Fruit fly (Drosophila melanogaster) whole organism, embryonic: ENCODE data around the gene CG15034.

Experiments used
- B-H1 ChIP-seq: fragments of 200-800 bp; sonication (Bioruptor generic); IDR thresholded peaks from 3 replicates; pipeline ENCODE4 v1.3.6; 2022; ENCODE audit warnings: missing biosample characterization, missing genetic modification characterization
- B-H2 ChIP-seq: fragments of 200-800 bp; sonication (Bioruptor generic); optimal IDR thresholded peaks from 2 replicates; lab custom pipeline; 2018; ENCODE audit warnings: missing biosample characterization, mild to moderate bottlenecking, missing genetic modification characterization
- CG10979 ChIP-seq: fragments of 200-800 bp; sonication (Bioruptor generic); optimal IDR thresholded peaks from 2 replicates; lab custom pipeline; 2018; ENCODE audit warnings: missing biosample characterization, mild to moderate bottlenecking, missing genetic modification characterization, moderate library complexity
- CG1233 ChIP-seq: fragments of 200-800 bp; sonication (Bioruptor generic); optimal IDR thresholded peaks from 4 replicates; lab custom pipeline; 2018; ENCODE audit warnings: missing biosample characterization, mild to moderate bottlenecking, missing genetic modification characterization
- CG12942 ChIP-seq: fragments of 200-800 bp; sonication (Bioruptor generic); optimal IDR thresholded peaks from 3 replicates; lab custom pipeline; 2016; ENCODE audit warnings: missing biosample characterization, missing genetic modification characterization
- CG14965 ChIP-seq: fragments of 200-800 bp; sonication (Bioruptor generic); optimal IDR thresholded peaks from 2 replicates; lab custom pipeline; 2016; ENCODE audit warnings: missing biosample characterization, missing genetic modification characterization, borderline replicate concordance
- CG15073 ChIP-seq: fragments of 200-800 bp; sonication (Bioruptor generic); optimal IDR thresholded peaks from 2 replicates; lab custom pipeline; 2016; ENCODE audit warnings: missing biosample characterization, missing genetic modification characterization
- CG15269 ChIP-seq: fragments of 200-800 bp; sonication (Bioruptor generic); optimal IDR thresholded peaks from 2 replicates; lab custom pipeline; 2018; ENCODE audit warnings: missing biosample characterization, mild to moderate bottlenecking, missing genetic modification characterization, moderate library complexity
- CG1529 ChIP-seq: fragments of 200-800 bp; sonication (Bioruptor generic); optimal IDR thresholded peaks from 3 replicates; lab custom pipeline; 2018; ENCODE audit warnings: missing biosample characterization, missing genetic modification characterization
- CG1602 ChIP-seq: fragments of 200-800 bp; sonication (Bioruptor generic); optimal IDR thresholded peaks from 3 replicates; lab custom pipeline; 2016; ENCODE audit warnings: missing biosample characterization, missing genetic modification characterization
- CG16779 ChIP-seq: fragments of 200-800 bp; sonication (Bioruptor generic); IDR thresholded peaks from 2 replicates; pipeline ENCODE4 v1.3.6; 2022; ENCODE audit warnings: missing biosample characterization, missing genetic modification characterization
- CG17328 ChIP-seq: fragments of 200-800 bp; sonication (Bioruptor generic); IDR thresholded peaks from 2 replicates; pipeline ENCODE4 v1.3.6; 2022; ENCODE audit warnings: missing biosample characterization, missing genetic modification characterization
- CG17568 ChIP-seq: fragments of 200-800 bp; sonication (Bioruptor generic); optimal IDR thresholded peaks from 2 replicates; lab custom pipeline; 2018; ENCODE audit warnings: missing biosample characterization, mild to moderate bottlenecking, missing genetic modification characterization, moderate library complexity
- CG18011 ChIP-seq: fragments of 200-800 bp; sonication (Bioruptor generic); optimal IDR thresholded peaks from 2 replicates; lab custom pipeline; 2017; ENCODE audit warnings: missing biosample characterization, missing genetic modification characterization, mild to moderate bottlenecking, moderate library complexity, missing genotype
- CG1832 ChIP-seq: fragments of 200-800 bp; sonication (Bioruptor generic); optimal IDR thresholded peaks from 2 replicates; lab custom pipeline; 2017; ENCODE audit warnings: missing biosample characterization, mild to moderate bottlenecking, missing genetic modification characterization, inconsistent platforms
- CG18599 ChIP-seq: fragments of 200-800 bp; sonication (Bioruptor generic); optimal IDR thresholded peaks from 3 replicates; lab custom pipeline; 2017; ENCODE audit warnings: missing biosample characterization, missing genetic modification characterization, mild to moderate bottlenecking, moderate library complexity, missing genetic modification reagents
- CG2678 ChIP-seq: fragments of 200-800 bp; sonication (Bioruptor generic); optimal IDR thresholded peaks from 3 replicates; lab custom pipeline; 2019; ENCODE audit warnings: missing biosample characterization, mild to moderate bottlenecking, missing genetic modification characterization, moderate library complexity
- CG2875 ChIP-seq: fragments of 200-800 bp; sonication (Bioruptor generic); optimal IDR thresholded peaks from 2 replicates; lab custom pipeline; 2017; ENCODE audit warnings: missing biosample characterization, mild to moderate bottlenecking, missing genetic modification characterization, missing genetic modification reagents
- CG31441 ChIP-seq: fragments of 200-800 bp; sonication (Bioruptor generic); IDR thresholded peaks from 2 replicates; pipeline ENCODE4 v1.3.6; 2022; ENCODE audit warnings: missing biosample characterization, missing genetic modification characterization
- CG3281 ChIP-seq: fragments of 200-800 bp; sonication (Bioruptor generic); optimal IDR thresholded peaks from 3 replicates; lab custom pipeline; 2017; ENCODE audit warnings: missing biosample characterization, mild to moderate bottlenecking, missing genetic modification characterization
- CG33213 ChIP-seq: fragments of 200-800 bp; sonication (Bioruptor generic); optimal IDR thresholded peaks from 3 replicates; lab custom pipeline; 2016; ENCODE audit warnings: missing biosample characterization, missing genetic modification characterization
- CG3726 ChIP-seq: fragments of 200-800 bp; sonication (Bioruptor generic); IDR thresholded peaks from 3 replicates; pipeline ENCODE4, ENCODE4 v1.3.6; 2022; ENCODE audit warnings: missing biosample characterization, missing genetic modification characterization
- CG5245 ChIP-seq: fragments of 200-800 bp; sonication (Bioruptor generic); optimal IDR thresholded peaks from 3 replicates; lab custom pipeline; 2016; ENCODE audit warnings: missing biosample characterization, missing genetic modification characterization
- CG6689 ChIP-seq: fragments of 200-800 bp; sonication (Bioruptor generic); IDR thresholded peaks from 2 replicates; pipeline ENCODE4 v1.3.6; 2022; ENCODE audit warnings: missing biosample characterization, missing genetic modification characterization
- CG6765 ChIP-seq: fragments of 200-800 bp; sonication (Bioruptor generic); optimal IDR thresholded peaks from 3 replicates; lab custom pipeline; 2017; ENCODE audit warnings: missing biosample characterization, mild to moderate bottlenecking, missing genetic modification characterization
- CG8388 ChIP-seq: fragments of 200-800 bp; sonication (Bioruptor generic); optimal IDR thresholded peaks from 2 replicates; lab custom pipeline; 2019; ENCODE audit warnings: missing biosample characterization, mild to moderate bottlenecking, missing genetic modification characterization, moderate library complexity
- CTCF ChIP-seq: fragments of 200-800 bp; sonication (Bioruptor generic); optimal IDR thresholded peaks from 2 replicates; lab custom pipeline; 2017; ENCODE audit warnings: missing biosample characterization, mild to moderate bottlenecking, missing genetic modification characterization, moderate library complexity
- Dip3 ChIP-seq: fragments of 200-800 bp; sonication (Bioruptor generic); optimal IDR thresholded peaks from 3 replicates; lab custom pipeline; 2016; ENCODE audit warnings: missing biosample characterization, missing genetic modification characterization
- Elba2 ChIP-seq: fragments of 200-800 bp; sonication (Bioruptor generic); optimal IDR thresholded peaks from 3 replicates; lab custom pipeline; 2016; ENCODE audit warnings: missing biosample characterization, missing genetic modification characterization
- Fer2 ChIP-seq: fragments of 200-800 bp; sonication (Bioruptor generic); optimal IDR thresholded peaks from 2 replicates; lab custom pipeline; 2018; ENCODE audit warnings: missing biosample characterization, mild to moderate bottlenecking, missing genetic modification characterization, moderate library complexity
- GATAe ChIP-seq: fragments of 200-800 bp; sonication (Bioruptor generic); conservative IDR thresholded peaks from 2 replicates; pipeline ENCODE4 v1.3.6; 2022; ENCODE audit warnings: missing biosample characterization, missing genetic modification characterization
- HLH54F ChIP-seq: fragments of 200-800 bp; sonication (Bioruptor generic); optimal IDR thresholded peaks from 3 replicates; lab custom pipeline; 2016; ENCODE audit warnings: missing biosample characterization, missing genetic modification characterization
- Scr ChIP-seq: fragments of 200-800 bp; sonication (Bioruptor generic); IDR thresholded peaks from 2 replicates; pipeline ENCODE4 v1.3.6; 2022; ENCODE audit warnings: missing biosample characterization, missing genetic modification characterization; ENCODE audit not compliant: partially characterized antibody
- Sox102F ChIP-seq: fragments of 200-800 bp; sonication (Bioruptor generic); optimal IDR thresholded peaks from 2 replicates; lab custom pipeline; 2018; ENCODE audit warnings: missing biosample characterization, mild to moderate bottlenecking, missing genetic modification characterization, moderate library complexity
- bowl ChIP-seq: fragments of 200-800 bp; sonication (Bioruptor generic); IDR thresholded peaks from 2 replicates; pipeline ENCODE4 v1.3.6; 2022; ENCODE audit warnings: missing biosample characterization, missing genetic modification characterization
- cad ChIP-seq: fragments of >200 bp; optimal IDR thresholded peaks from 2 replicates; lab custom pipeline; 2017; ENCODE audit warnings: missing biosample characterization, missing genetic modification characterization
- cato ChIP-seq: fragments of 200-800 bp; sonication (Bioruptor generic); optimal IDR thresholded peaks from 2 replicates; lab custom pipeline; 2016; ENCODE audit warnings: missing biosample characterization, missing genetic modification characterization, borderline replicate concordance
- chinmo ChIP-seq: fragments of 200-800 bp; sonication (Bioruptor generic); IDR thresholded peaks from 4 replicates; pipeline ENCODE4 v1.3.6; 2022; ENCODE audit warnings: missing biosample characterization, missing genetic modification characterization; ENCODE audit not compliant: partially characterized antibody
- emc ChIP-seq: fragments of 200-800 bp; sonication (Bioruptor generic); optimal IDR thresholded peaks from 2 replicates; lab custom pipeline; 2016; ENCODE audit warnings: missing biosample characterization, missing genetic modification characterization
- gsb ChIP-seq: fragments of 200-800 bp; sonication (Bioruptor generic); IDR thresholded peaks from 2 replicates; pipeline ENCODE4 v1.3.6; 2022; ENCODE audit warnings: missing biosample characterization, missing genetic modification characterization
- hb ChIP-seq: fragments of 200-800 bp; sonication (Bioruptor generic); IDR thresholded peaks from 3 replicates; pipeline ENCODE4 v1.3.6; 2022; ENCODE audit warnings: missing biosample characterization, missing genetic modification characterization; ENCODE audit not compliant: partially characterized antibody
- hkb ChIP-seq, 2 experiments: fragments of 200-800 bp in 1 of 2; fragments of >200 bp in 1 of 2; sonication (Bioruptor generic) in 1 of 2; IDR thresholded peaks in 1 of 2; optimal IDR thresholded peaks in 1 of 2; 2 replicates each; pipeline versions ENCODE4 v1.3.6 to Lab custom; 2017 to 2022; ENCODE audit warnings: missing biosample characterization in 1 of 2, missing genetic modification characterization in 1 of 2
- mam ChIP-seq: fragments of 200-800 bp; sonication (Bioruptor generic); optimal IDR thresholded peaks from 3 replicates; lab custom pipeline; 2016; ENCODE audit warnings: missing biosample characterization, missing genetic modification characterization
- nom ChIP-seq: fragments of 200-800 bp; sonication (Bioruptor generic); optimal IDR thresholded peaks from 2 replicates; lab custom pipeline; 2017; ENCODE audit warnings: missing biosample characterization, missing genetic modification characterization, mild to moderate bottlenecking, moderate library complexity, missing genetic modification reagents
- org-1 ChIP-seq: fragments of 200-800 bp; sonication (Bioruptor generic); optimal IDR thresholded peaks from 2 replicates; lab custom pipeline; 2017; ENCODE audit warnings: missing biosample characterization, missing genetic modification characterization
- p53 ChIP-seq: fragments of 200-800 bp; sonication (Bioruptor generic); optimal IDR thresholded peaks from 2 replicates; lab custom pipeline; 2016; ENCODE audit warnings: missing biosample characterization, missing genetic modification characterization
- salm ChIP-seq: fragments of 200-800 bp; sonication (Bioruptor generic); optimal IDR thresholded peaks from 2 replicates; lab custom pipeline; 2018; ENCODE audit warnings: missing biosample characterization, mild to moderate bottlenecking, missing genetic modification characterization
- sna ChIP-seq: fragments of 200-800 bp; sonication (Bioruptor generic); IDR thresholded peaks from 2 replicates; pipeline ENCODE4 v1.3.6; 2022; ENCODE audit warnings: missing biosample characterization, missing genetic modification characterization; ENCODE audit not compliant: partially characterized antibody
- sob ChIP-seq: fragments of 200-800 bp; sonication (Bioruptor generic); IDR thresholded peaks from 2 replicates; pipeline ENCODE4 v1.3.6; 2022; ENCODE audit warnings: missing biosample characterization, missing genetic modification characterization
- sr ChIP-seq: fragments of 200-800 bp; sonication (Bioruptor generic); IDR thresholded peaks from 3 replicates; pipeline ENCODE4 v1.3.6; 2022; ENCODE audit warnings: missing biosample characterization, missing genetic modification characterization
- tio ChIP-seq: fragments of 200-800 bp; sonication (Bioruptor generic); optimal IDR thresholded peaks from 2 replicates; lab custom pipeline; 2017; ENCODE audit warnings: missing biosample characterization, missing genetic modification characterization, inconsistent platforms

CG15034 gene

dm6 chrX:7333298-7333743 is 14.0 kb downstream of the CG15034 start (continued):
- TF ChIP-seq sna, result no peak
- TF ChIP-seq sr (GFP tag; lab: Robert Waterston, UW), result no peak
- no peak for TF ChIP-seq CG5245 (GFP tag; lab: Kevin White, UChicago)
- peak; percentile 20 for TF ChIP-seq CG1233 (GFP tag; lab: Kevin White, UChicago)
- TF ChIP-seq CG17568, result peak; percentile 12
- TF ChIP-seq CG12942 (GFP tag; lab: Kevin White, UChicago), result no peak
- TF ChIP-seq p53 (GFP tag; lab: Kevin White, UChicago), result no peak
- no peak for TF ChIP-seq Elba2
- TF ChIP-seq chinmo (GFP tag; lab: Robert Waterston, UW), result no peak
- TF ChIP-seq CG3726 (GFP tag; lab: Robert Waterston, UW), result no peak
- peak; percentile 7 for TF ChIP-seq B-H2 (GFP tag; lab: Kevin White, UChicago)
- no peak for TF ChIP-seq Sox102F
- TF ChIP-seq salm (tag; lab: Kevin White, UChicago), result no peak
- TF ChIP-seq Scr (GFP tag; lab: Robert Waterston, UW), result no peak
- no peak for TF ChIP-seq hb (GFP tag; lab: Robert Waterston, UW)
- TF ChIP-seq CG31441 (GFP tag; lab: Robert Waterston, UW), result no peak
- no peak for TF ChIP-seq CG3281
- TF ChIP-seq B-H1 (GFP tag; lab: Robert Waterston, UW), result no peak
- no peak for TF ChIP-seq CG18011 (GFP tag; lab: Kevin White, UChicago)
- no peak for TF ChIP-seq cato (GFP tag; lab: Kevin White, UChicago)
- peak; percentile 49 for TF ChIP-seq CG2678
- no peak for TF ChIP-seq gsb
- TF ChIP-seq bowl, result no peak
- TF ChIP-seq CG15073, result no peak
- TF ChIP-seq CG10979 (tag; lab: Kevin White, UChicago), result no peak
- no peak for TF ChIP-seq CG1832 (GFP tag; lab: Kevin White, UChicago)
- TF ChIP-seq cad (GFP tag; lab: Kevin White, UChicago), result peak; percentile 41
- TF ChIP-seq mam (GFP tag; lab: Kevin White, UChicago), result no peak
- TF ChIP-seq CG1529 (GFP tag; lab: Kevin White, UChicago), result no peak
- peak; percentile 36; the same call in 1 of the 2 replicates for TF ChIP-seq GATAe (GFP tag; lab: Robert Waterston, UW)
- TF ChIP-seq hkb (optimal IDR thresholded peaks at IDR 0.05; lab: Kevin White, UChicago), result no peak
- peak; percentile 72 for TF ChIP-seq hkb (GFP tag; IDR thresholded peaks at IDR 0.05; lab: Robert Waterston, UW)
- no peak for TF ChIP-seq CG8388 (GFP tag; lab: Kevin White, UChicago)
- TF ChIP-seq CG6765 (GFP tag; lab: Kevin White, UChicago), result no peak
- no peak for TF ChIP-seq Dip3
- peak; percentile 57 for TF ChIP-seq CG2875 (GFP tag; lab: Kevin White, UChicago)
- peak; percentile 37 for TF ChIP-seq CG33213 (GFP tag; lab: Kevin White, UChicago)
- no peak for TF ChIP-seq CG6689
- no peak for TF ChIP-seq nom (GFP tag; lab: Kevin White, UChicago)
- TF ChIP-seq CG16779 (GFP tag; lab: Robert Waterston, UW), result no peak
- TF ChIP-seq tio, result no peak
- TF ChIP-seq sob (GFP tag; lab: Robert Waterston, UW), result peak; percentile 42; the same call in 1 of the 2 replicates
- TF ChIP-seq CG18599 (GFP tag; lab: Kevin White, UChicago), result no peak
- TF ChIP-seq CG15269, result no peak
- TF ChIP-seq CG14965 (GFP tag; lab: Kevin White, UChicago), result no peak
- TF ChIP-seq CG17328 (GFP tag; lab: Robert Waterston, UW), result no peak
- no peak for TF ChIP-seq HLH54F
- TF ChIP-seq CG1602, result peak; percentile 14
- peak; percentile 51 for TF ChIP-seq org-1 (GFP tag; lab: Kevin White, UChicago)
- no peak for TF ChIP-seq emc
- TF ChIP-seq Fer2, result peak; percentile 10
- no peak for TF ChIP-seq CTCF
